Worm (Caenorhabditis elegans) whole organism, L4/young adult: Measurements from ENCODE around the gene unc-98.

Experiments
- W03F9.2 ChIP-seq: fragments of 150-350 bp; optimal IDR thresholded peaks from 2 replicates; lab custom pipeline; 2014; ENCODE audit warnings: missing biosample characterization, missing genetic modification characterization
- dao-5 ChIP-seq: sonication (generic microtip); optimal IDR thresholded peaks from 2 replicates; lab custom pipeline; 2016; ENCODE audit warnings: missing genotype, missing genetic modification characterization, moderate library complexity, missing compliant biosample characterization

DNA sequence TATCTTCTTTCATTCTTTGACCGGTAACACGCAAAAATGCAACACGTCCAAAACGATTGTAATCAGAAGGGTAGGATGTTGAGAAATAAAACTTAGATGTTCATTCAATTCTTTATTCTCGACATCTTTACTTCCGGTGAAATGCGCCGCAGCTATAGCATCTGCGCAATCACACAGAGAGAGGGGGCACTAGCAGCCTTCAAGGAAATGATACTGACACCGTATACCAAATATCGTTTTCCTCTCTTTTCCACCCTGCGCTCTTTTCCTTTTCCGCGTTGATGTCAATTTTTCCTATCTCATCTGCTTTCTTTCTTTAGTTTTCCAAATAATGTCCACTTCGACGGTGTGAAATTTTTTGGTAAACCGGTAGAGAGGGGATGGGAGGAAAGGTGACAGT, 17.3 kb upstream of the unc-98 start:
- TF ChIP-seq dao-5 (tag; lab: Kevin White, UChicago), result no peak
- no peak for TF ChIP-seq W03F9.2 (tag; lab: Kevin White, UChicago)
